Fruit fly (Drosophila melanogaster) whole organism, embryonic: ENCODE measurements around the gene HP1b.
"Not testable (repeated sequence)": the region's sequence is repeated elsewhere in the genome, so short reads cannot be mapped to it uniquely, and the experiment has no call there.

Experiments used
- BEAF-32 ChIP-seq: fragments of 200-800 bp; sonication (Bioruptor generic); optimal IDR thresholded peaks from 3 replicates; lab custom pipeline; 2017; ENCODE audit warnings: missing biosample characterization, missing genetic modification characterization, mild to moderate bottlenecking, moderate library complexity, missing genetic modification reagents
- H2.0 ChIP-seq: fragments of 200-800 bp; sonication (Bioruptor generic); IDR thresholded peaks from 2 replicates; pipeline ENCODE4 v1.3.6; 2022; ENCODE audit warnings: missing biosample characterization, missing genetic modification characterization

- TF ChIP-seq H2.0 (GFP tag; lab: Robert Waterston, UW); BEAF-32 (GFP tag; lab: Kevin White, UChicago): not testable (repeated sequence)
These were observed 5.9 kb downstream of the HP1b start, which contains the start of gene CG32706 for dm6 chrX:9086702-9087179.
